Worm (Caenorhabditis elegans): ENCODE data around the gene aakb-1.
A peak's percentile ranks its signal among the peaks of the same experiment; 100 is the strongest.

Gene aakb-1

ce11 chrX:13730209-13730975 lies 25.2 kb upstream of the aakb-1 start (continued):
- TF ChIP-seq duxl-1 (tag; optimal IDR thresholded peaks at IDR 0.05; ENCODE audit: poor library complexity) (peak; percentile 87), nhr-41 (GFP tag; IDR thresholded peaks at IDR 0.05) (peak; percentile 39; the same call in 1 of the 2 replicates), aha-1 (tag) (peak; percentile 93), hif-1 (tag; optimal IDR thresholded peaks at IDR 0.05) (peak in 1 of 2 experiments; percentile 44), sdz-12 (GFP tag; optimal IDR thresholded peaks at IDR 0.05) (no peak), nhr-111 (GFP tag; optimal IDR thresholded peaks at IDR 0.05) (no peak), T20F7.1 (GFP tag; optimal IDR thresholded peaks at IDR 0.05) (no peak), aly-2 (tag; optimal IDR thresholded peaks at IDR 0.05) (no peak), set-16 (GFP tag; IDR thresholded peaks at IDR 0.05) (no peak; the same call in 1 of the 2 replicates), nhr-10 (tag; optimal IDR thresholded peaks at IDR 0.05) (no peak), unc-39 (tag; optimal IDR thresholded peaks at IDR 0.05) (no peak), ztf-11 (tag; optimal IDR thresholded peaks at IDR 0.05) (no peak), attf-4 (tag; optimal IDR thresholded peaks at IDR 0.05) (no peak), F44E2.7 (GFP tag; IDR thresholded peaks at IDR 0.05) (peak; percentile 89), nhr-28 (tag; optimal IDR thresholded peaks at IDR 0.05) (peak; percentile 5), nhr-11 (tag; optimal IDR thresholded peaks at IDR 0.05) (no peak), ctbp-1 (GFP tag; IDR thresholded peaks at IDR 0.05) (peak; percentile 56), mdl-1 (tag; optimal IDR thresholded peaks at IDR 0.05) (no peak), ceh-28 (tag; optimal IDR thresholded peaks at IDR 0.05) (no peak), ces-1 (GFP tag; optimal IDR thresholded peaks at IDR 0.05) (no peak), ceh-20 (GFP tag; IDR thresholded peaks at IDR 0.05) (peak; percentile 31; the same call in 1 of the 2 replicates), ztf-7 (tag; optimal IDR thresholded peaks at IDR 0.05) (no peak), nhr-77 (tag; optimal IDR thresholded peaks at IDR 0.05) (no peak), jun-1 (tag; optimal IDR thresholded peaks at IDR 0.05) (no peak), daf-12 (tag; optimal IDR thresholded peaks at IDR 0.05) (no peak), tag-97 (GFP tag; IDR thresholded peaks at IDR 0.05) (no peak), ZK337.2 (GFP tag; IDR thresholded peaks at IDR 0.05) (0 out of 2 replicates have a peak, but pooled peaks have one; percentile 31), daf-8 (GFP tag; IDR thresholded peaks at IDR 0.05) (no peak), F26F4.8 (GFP tag; conservative IDR thresholded peaks at IDR 0.05) (peak; percentile 78; the same call in 1 of the 2 replicates), ceh-44 (GFP tag; IDR thresholded peaks at IDR 0.05) (peak; percentile 69; the same call in 1 of the 2 replicates), gei-8 (GFP tag; optimal IDR thresholded peaks at IDR 0.05) (peak; percentile 59), zfp-3 (GFP tag; conservative IDR thresholded peaks at IDR 0.05) (peak; percentile 24; the same call in 1 of the 2 replicates), dmd-9 (GFP tag; IDR thresholded peaks at IDR 0.05) (0 out of 2 replicates have a peak, but pooled peaks have one; percentile 26), lin-13 (GFP tag; optimal IDR thresholded peaks at IDR 0.05) (no peak), nhr-48 (tag; optimal IDR thresholded peaks at IDR 0.05) (peak; percentile 7), egl-27 (tag; optimal IDR thresholded peaks at IDR 0.05) (no peak), pqm-1 (tag; optimal IDR thresholded peaks at IDR 0.05) (no peak), T26A8.4 (GFP tag; IDR thresholded peaks at IDR 0.05) (peak; percentile 30; the same call in 1 of the 2 replicates), spr-1 (tag; optimal IDR thresholded peaks at IDR 0.05) (peak; percentile 38), mes-2 (tag; optimal IDR thresholded peaks at IDR 0.05; ENCODE audit: poor library complexity, severe bottlenecking) (peak; percentile 73), nhr-6 (tag; optimal IDR thresholded peaks at IDR 0.05) (no peak), daf-19 (GFP tag; conservative IDR thresholded peaks at IDR 0.05) (no peak), lin-1 (GFP tag; IDR thresholded peaks at IDR 0.05) (0 out of 2 replicates have a peak, but pooled peaks have one; percentile 46), lin-38 (GFP tag; IDR thresholded peaks at IDR 0.05) (peak; percentile 74), Y48G9A.11 (GFP tag; IDR thresholded peaks at IDR 0.05) (peak; percentile 54), zip-11 (GFP tag; IDR thresholded peaks at IDR 0.05) (peak; percentile 13; the same call in 1 of the 2 replicates), rbr-2 (tag; optimal IDR thresholded peaks at IDR 0.05) (peak; percentile 19), zag-1 (tag; optimal IDR thresholded peaks at IDR 0.05) (no peak), nhr-42 (GFP tag; IDR thresholded peaks at IDR 0.05) (peak; percentile 55; the same call in 1 of the 2 replicates), mep-1 (tag; optimal IDR thresholded peaks at IDR 0.05) (peak; percentile 12)
